Worm (Caenorhabditis elegans) whole organism, late embryonic: ENCODE data around the gene fbxa-55.

Experiments used
- C08G9.2 ChIP-seq: sonication (generic microtip); optimal IDR thresholded peaks from 2 replicates; lab custom pipeline; 2016; ENCODE audit warnings: mild to moderate bottlenecking, missing genetic modification characterization, moderate library complexity, missing compliant biosample characterization
- C38D4.7 ChIP-seq: fragments of 200-800 bp; sonication (Bioruptor generic); optimal IDR thresholded peaks from 2 replicates; lab custom pipeline; 2018; ENCODE audit warnings: mild to moderate bottlenecking, missing genetic modification characterization, moderate library complexity, missing compliant biosample characterization
- F13H6.1 ChIP-seq: sonication (generic microtip); optimal IDR thresholded peaks from 2 replicates; lab custom pipeline; 2016; ENCODE audit warnings: missing genetic modification characterization, missing compliant biosample characterization
- K09A11.1 ChIP-seq: sonication (generic microtip); optimal IDR thresholded peaks from 2 replicates; lab custom pipeline; 2017; ENCODE audit warnings: antibody characterized with exemption, mild to moderate bottlenecking, missing genetic modification characterization, missing compliant biosample characterization; ENCODE audit not compliant: insufficient read depth
- T23F11.4 ChIP-seq: fragments of 200-800 bp; sonication (Bioruptor generic); optimal IDR thresholded peaks from 2 replicates; lab custom pipeline; 2018; ENCODE audit warnings: mild to moderate bottlenecking, missing genetic modification characterization, missing compliant biosample characterization
- Y22D7AL.16 ChIP-seq: sonication (generic microtip); optimal IDR thresholded peaks from 2 replicates; lab custom pipeline; 2016; ENCODE audit warnings: missing genetic modification characterization, missing compliant biosample characterization
- ahr-1 ChIP-seq: sonication (generic microtip); optimal IDR thresholded peaks from 2 replicates; lab custom pipeline; 2016; ENCODE audit warnings: missing genetic modification characterization, missing compliant biosample characterization
- ceh-22 ChIP-seq: sonication (generic microtip); optimal IDR thresholded peaks from 2 replicates; lab custom pipeline; 2017; ENCODE audit warnings: missing biosample characterization, missing genetic modification characterization
- ceh-24 ChIP-seq: sonication (generic microtip); optimal IDR thresholded peaks from 2 replicates; lab custom pipeline; 2016; ENCODE audit warnings: mild to moderate bottlenecking, missing genetic modification characterization, missing compliant biosample characterization
- ceh-30 ChIP-seq: fragments of 150-350 bp; optimal IDR thresholded peaks from 2 replicates; lab custom pipeline; 2014; ENCODE audit warnings: missing biosample characterization, missing genetic modification characterization
- ceh-31 ChIP-seq: sonication (generic microtip); optimal IDR thresholded peaks from 2 replicates; lab custom pipeline; 2016; ENCODE audit warnings: missing genetic modification characterization, missing compliant biosample characterization
- ceh-34 ChIP-seq: sonication (generic microtip); optimal IDR thresholded peaks from 2 replicates; lab custom pipeline; 2016; ENCODE audit warnings: mild to moderate bottlenecking, missing genetic modification characterization, missing compliant biosample characterization
- ceh-48 ChIP-seq: sonication (generic microtip); optimal IDR thresholded peaks from 2 replicates; lab custom pipeline; 2016; ENCODE audit warnings: missing genetic modification characterization, inconsistent platforms, missing compliant biosample characterization
- dve-1 ChIP-seq: sonication (generic microtip); optimal IDR thresholded peaks from 2 replicates; lab custom pipeline; 2017; ENCODE audit warnings: antibody characterized with exemption, mild to moderate bottlenecking, missing genetic modification characterization, missing compliant biosample characterization
- elt-2 ChIP-seq: sonication (generic microtip); optimal IDR thresholded peaks from 2 replicates; lab custom pipeline; 2016; ENCODE audit warnings: missing genetic modification reagents, missing genetic modification characterization, missing compliant biosample characterization
- eyg-1 ChIP-seq: sonication (generic microtip); optimal IDR thresholded peaks from 2 replicates; lab custom pipeline; 2016; ENCODE audit warnings: missing genotype, missing genetic modification characterization, missing compliant biosample characterization
- fax-1 ChIP-seq: sonication (generic microtip); optimal IDR thresholded peaks from 2 replicates; lab custom pipeline; 2016; ENCODE audit warnings: missing genotype, missing genetic modification characterization, missing compliant biosample characterization
- gmeb-2 ChIP-seq: sonication (generic microtip); optimal IDR thresholded peaks from 2 replicates; lab custom pipeline; 2016; ENCODE audit warnings: missing genetic modification characterization, inconsistent platforms, missing compliant biosample characterization
- hlh-15 ChIP-seq: sonication (generic microtip); optimal IDR thresholded peaks from 2 replicates; lab custom pipeline; 2016; ENCODE audit warnings: missing genetic modification characterization, missing compliant biosample characterization
- lin-11 ChIP-seq: fragments of 200-800 bp; sonication (Bioruptor generic); optimal IDR thresholded peaks from 2 replicates; lab custom pipeline; 2018; ENCODE audit warnings: mild to moderate bottlenecking, missing genetic modification characterization, missing compliant biosample characterization
- mec-3 ChIP-seq: sonication (generic microtip); optimal IDR thresholded peaks from 2 replicates; lab custom pipeline; 2016; ENCODE audit warnings: borderline replicate concordance, missing genetic modification characterization, missing compliant biosample characterization
- nhr-11 ChIP-seq: fragments of 150-350 bp; optimal IDR thresholded peaks from 2 replicates; lab custom pipeline; 2014; ENCODE audit warnings: missing biosample characterization, missing genetic modification characterization
- npax-4 ChIP-seq: sonication (generic microtip); optimal IDR thresholded peaks from 2 replicates; lab custom pipeline; 2016; ENCODE audit warnings: missing genetic modification characterization, missing compliant biosample characterization
- pag-3 ChIP-seq: sonication (generic microtip); optimal IDR thresholded peaks from 2 replicates; lab custom pipeline; 2016; ENCODE audit warnings: missing compliant biosample characterization, missing genetic modification characterization, borderline replicate concordance
- pat-9 ChIP-seq: fragments of 200-800 bp; sonication (Bioruptor generic); optimal IDR thresholded peaks from 2 replicates; lab custom pipeline; 2018; ENCODE audit warnings: mild to moderate bottlenecking, missing genetic modification characterization, moderate library complexity, missing compliant biosample characterization
- pax-1 ChIP-seq: fragments of 150-350 bp; optimal IDR thresholded peaks from 2 replicates; lab custom pipeline; 2014; ENCODE audit warnings: missing biosample characterization, missing genetic modification characterization
- pha-2 ChIP-seq: sonication (generic microtip); optimal IDR thresholded peaks from 2 replicates; lab custom pipeline; 2017; ENCODE audit warnings: mild to moderate bottlenecking, missing genetic modification characterization, missing compliant biosample characterization
- pha-4 ChIP-seq: fragments of 150-350 bp; optimal IDR thresholded peaks from 2 replicates; lab custom pipeline; 2018; ENCODE audit warnings: missing biosample characterization, missing genetic modification reagents, missing genetic modification characterization
- pqm-1 ChIP-seq: sonication (generic microtip); optimal IDR thresholded peaks from 2 replicates; lab custom pipeline; 2016; ENCODE audit warnings: missing genetic modification characterization, missing compliant biosample characterization
- pros-1 ChIP-seq: fragments of 150-350 bp; optimal IDR thresholded peaks from 2 replicates; lab custom pipeline; 2014; ENCODE audit warnings: missing biosample characterization, missing genetic modification reagents, missing genetic modification characterization
- ref-2 ChIP-seq: sonication (generic microtip); optimal IDR thresholded peaks from 2 replicates; lab custom pipeline; 2016; ENCODE audit warnings: missing genetic modification characterization, missing compliant biosample characterization
- sox-4 ChIP-seq: sonication (generic microtip); optimal IDR thresholded peaks from 2 replicates; lab custom pipeline; 2017; ENCODE audit warnings: mild to moderate bottlenecking, missing genetic modification characterization, inconsistent platforms, missing compliant biosample characterization
- tbx-7 ChIP-seq: sonication (generic microtip); optimal IDR thresholded peaks from 2 replicates; lab custom pipeline; 2016; ENCODE audit warnings: missing genotype, missing genetic modification characterization, missing compliant biosample characterization
- unc-55 ChIP-seq: sonication (generic microtip); optimal IDR thresholded peaks from 2 replicates; lab custom pipeline; 2017; ENCODE audit warnings: missing biosample characterization, missing genetic modification reagents, missing genetic modification characterization
- unc-86 ChIP-seq: sonication (generic microtip); optimal IDR thresholded peaks from 2 replicates; lab custom pipeline; 2016; ENCODE audit warnings: missing genetic modification characterization, missing compliant biosample characterization

Gene fbxa-55

DNA sequence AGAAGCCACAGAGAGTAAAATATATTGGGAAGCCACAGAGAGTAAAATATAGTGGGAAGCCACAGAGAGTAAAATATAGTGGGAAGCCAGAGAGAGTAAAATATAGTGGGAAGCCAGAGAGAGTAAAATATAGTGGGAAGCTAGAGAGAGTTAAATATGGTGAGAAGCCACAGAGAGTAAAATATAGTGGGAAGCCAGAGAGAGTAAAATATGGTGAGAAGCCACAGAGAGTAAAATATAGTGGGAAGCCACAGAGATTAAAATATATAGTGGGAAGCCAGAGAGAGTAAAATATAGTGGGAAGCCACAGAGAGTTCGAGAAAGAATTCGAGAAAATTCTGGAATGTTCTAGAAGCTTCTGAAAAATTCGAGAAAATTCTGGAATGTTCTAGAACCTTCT, 4.5 kb downstream of the fbxa-55 start (continued):
- TF ChIP-seq tbx-7 (peak; percentile 62), pha-2 (tag; lab: Kevin White, UChicago) (peak; percentile 18), pag-3 (tag; lab: Kevin White, UChicago) (peak; percentile 97), C38D4.7 (GFP tag; lab: Kevin White, UChicago) (peak; percentile 66), sox-4 (tag; lab: Kevin White, UChicago) (peak; percentile 94), npax-4 (peak; percentile 79), C08G9.2 (tag; lab: Kevin White, UChicago) (peak; percentile 76), ceh-24 (peak; percentile 12)

DNA sequence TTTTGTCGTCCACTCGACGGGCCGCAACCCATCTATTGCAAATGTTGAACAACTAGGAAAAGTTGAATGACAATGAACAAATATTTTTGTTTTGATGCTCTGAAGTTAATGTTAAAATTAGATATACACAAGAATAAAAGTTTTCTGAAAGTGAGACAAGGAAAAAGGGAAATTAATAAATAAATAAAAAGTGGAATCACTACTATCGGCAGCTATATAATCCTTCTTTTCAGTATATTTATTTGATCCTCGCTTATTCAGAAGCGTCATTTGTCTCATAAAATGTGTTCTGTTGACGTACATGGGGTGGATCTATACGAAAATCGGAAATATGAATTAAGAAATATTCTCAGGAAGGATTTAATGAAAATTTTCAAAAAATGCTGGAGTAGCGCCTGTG, 9.7 kb downstream of the fbxa-55 start, which contains the start of gene pef-1:
pef-1 (minus strand) TSS at position 101 of the 400 bp plus-strand sequence.
- TF ChIP-seq pax-1 (tag; lab: Kevin White, UChicago) (no peak), pros-1 (tag; lab: Kevin White, UChicago) (no peak), ceh-34 (no peak), nhr-11 (tag; lab: Kevin White, UChicago) (no peak), ceh-22 (tag; lab: Kevin White, UChicago) (no peak), elt-2 (tag; lab: Kevin White, UChicago) (no peak), ceh-31 (no peak), ref-2 (tag; lab: Kevin White, UChicago) (no peak), Y22D7AL.16 (no peak), unc-86 (tag; lab: Kevin White, UChicago) (no peak), F13H6.1 (no peak), pat-9 (tag; lab: Kevin White, UChicago) (no peak), pqm-1 (tag; lab: Kevin White, UChicago) (no peak), lin-11 (no peak), eyg-1 (tag; lab: Kevin White, UChicago) (no peak), gmeb-2 (tag; lab: Kevin White, UChicago) (no peak), C38D4.7 (GFP tag; lab: Kevin White, UChicago) (no peak), unc-55 (GFP tag; lab: Kevin White, UChicago) (no peak), dve-1 (no peak), ceh-30 (tag; lab: Kevin White, UChicago) (no peak)

DNA sequence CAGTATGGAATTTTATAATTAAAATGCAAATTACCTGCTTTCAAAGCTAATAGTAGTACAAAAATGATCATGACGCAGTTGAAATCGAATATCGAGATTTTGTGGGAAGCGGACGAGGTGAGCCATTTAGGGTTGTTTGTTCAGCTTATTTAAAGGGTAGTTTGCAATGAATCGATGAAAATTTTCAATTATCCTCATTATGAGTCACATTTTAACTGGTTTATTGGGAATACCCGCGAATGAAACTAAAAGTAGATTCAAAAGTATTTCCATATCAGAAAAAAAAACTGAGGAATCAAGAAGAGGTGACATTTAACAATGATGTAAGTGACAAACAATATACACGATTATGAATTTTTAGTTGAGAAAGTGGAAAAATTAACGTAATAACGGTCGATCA, 16.6 kb downstream of the fbxa-55 start, which contains the start of gene F23H11.7:
F23H11.7 (minus strand) TSS at position 101 of the 400 bp plus-strand sequence.
- no peak for TF ChIP-seq ahr-1 (tag; lab: Kevin White, UChicago)
- no peak for TF ChIP-seq C08G9.2 (tag; lab: Kevin White, UChicago)
- TF ChIP-seq, all 69 proteins: peak for 0

DNA sequence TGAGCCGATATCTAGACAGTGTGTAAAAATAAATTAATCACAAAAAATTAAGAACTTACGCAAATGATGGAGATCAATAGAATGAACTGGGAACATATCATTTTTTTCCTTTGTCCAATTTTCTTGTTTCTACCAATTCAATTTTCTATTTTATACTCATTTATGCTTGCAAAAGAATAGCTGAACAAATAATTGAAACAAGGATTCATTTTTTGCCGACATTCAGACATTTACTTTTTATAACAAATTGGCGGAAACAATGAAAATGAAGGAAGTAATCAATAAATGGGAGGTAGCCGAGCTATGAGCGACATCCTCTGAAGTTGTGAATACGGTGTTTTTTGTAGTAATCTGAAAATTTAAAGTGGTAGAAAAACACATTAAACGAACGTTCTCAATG, 19.0 kb downstream of the fbxa-55 start, which contains the start of gene idpp-13:
idpp-13 (minus strand) TSS at position 101 of the 400 bp plus-strand sequence.
- no peak for TF ChIP-seq fax-1 (tag; lab: Kevin White, UChicago)

DNA sequence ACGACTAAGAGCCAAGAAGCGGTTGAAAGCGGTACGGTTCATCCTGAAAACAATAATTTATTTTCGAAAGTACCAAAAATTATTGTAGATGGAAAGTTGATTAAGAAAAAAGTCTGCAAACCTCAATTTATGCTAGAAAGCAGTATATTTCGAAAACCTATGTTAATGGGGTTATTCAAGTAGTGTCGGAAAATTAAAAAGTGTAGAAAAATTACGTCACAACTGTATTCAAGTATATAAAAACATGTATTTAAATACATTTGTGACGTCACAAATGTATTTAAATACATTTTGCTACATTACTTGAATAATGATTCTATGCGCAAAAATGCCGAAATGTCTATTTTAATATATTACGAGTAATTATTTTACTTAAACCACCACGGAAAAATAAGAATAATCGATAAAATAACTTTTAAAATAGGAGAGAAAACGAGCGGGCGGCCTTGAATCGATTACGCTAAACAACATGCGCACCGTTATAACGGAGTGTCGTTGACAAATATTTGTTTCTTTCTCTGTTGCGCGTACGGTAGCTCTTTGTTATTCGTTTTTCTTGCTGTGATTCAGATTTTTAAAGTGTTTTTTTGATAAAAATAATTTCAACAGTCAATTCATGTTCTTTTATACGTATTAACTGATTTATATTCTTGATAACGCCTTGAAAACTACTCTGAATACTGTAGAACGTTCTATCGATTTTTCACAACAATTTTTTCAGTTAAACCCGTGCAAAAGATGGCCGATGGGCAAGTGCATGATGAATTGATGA, 25.2 kb downstream of the fbxa-55 start, which contains the start of the genes F23H11.5 and bra-2:
F23H11.5 (minus strand) TSS at position 51 of the 772 bp plus-strand sequence.
bra-2 (plus strand) TSS at position 722 of the 772 bp plus-strand sequence.
- TF ChIP-seq T23F11.4 (GFP tag; lab: Kevin White, UChicago) (no peak), ceh-48 (tag; lab: Kevin White, UChicago) (peak; percentile 57)

DNA sequence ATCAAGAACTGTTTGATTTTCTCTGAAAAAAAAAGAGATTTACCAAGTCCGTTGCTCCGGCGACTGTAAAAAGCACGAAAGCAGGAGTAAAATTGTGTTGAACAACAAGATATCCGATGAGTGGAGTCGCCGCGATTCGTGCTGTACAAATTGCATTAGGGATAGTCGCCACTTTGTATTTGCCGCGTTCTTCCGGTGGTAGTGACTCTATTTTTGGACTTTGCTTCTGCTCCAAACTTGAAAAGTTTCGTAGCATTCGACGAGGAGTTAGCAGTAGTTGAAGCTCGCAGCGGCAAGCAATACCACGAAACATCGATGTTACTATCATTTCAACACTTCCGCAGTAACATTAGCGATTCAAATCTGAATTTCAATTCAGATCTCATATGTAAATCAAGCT, 26.3 kb downstream of the fbxa-55 start, which contains the start of gene crls-1:
crls-1 (minus strand) TSS at position 363 of the 400 bp plus-strand sequence.
- TF ChIP-seq gmeb-2 (tag; lab: Kevin White, UChicago), result no peak
- no peak for TF ChIP-seq mec-3 (tag; lab: Kevin White, UChicago)
- no peak for TF ChIP-seq pha-4
- no peak for TF ChIP-seq hlh-15 (tag; lab: Kevin White, UChicago)
- TF ChIP-seq K09A11.1 (tag; lab: Kevin White, UChicago), result no peak
